Fruit fly (Drosophila melanogaster) whole organism, prepupa: ENCODE data around the gene CG7029.

Source experiments
- CG15336 ChIP-seq: fragments of 200-800 bp; sonication (Bioruptor generic); IDR thresholded peaks from 2 replicates; pipeline ENCODE4 v1.3.6; 2022; ENCODE audit warnings: missing biosample characterization, missing genetic modification characterization
- CG1621 ChIP-seq: fragments of 200-800 bp; sonication (Bioruptor generic); optimal IDR thresholded peaks from 3 replicates; lab custom pipeline; 2018; ENCODE audit warnings: missing biosample characterization, mild to moderate bottlenecking, missing genetic modification characterization
- CG34406 ChIP-seq: fragments of 200-800 bp; sonication (Bioruptor generic); optimal IDR thresholded peaks from 3 replicates; lab custom pipeline; 2016; ENCODE audit warnings: missing biosample characterization, missing genetic modification characterization
- CG6276 ChIP-seq: fragments of 200-800 bp; sonication (Bioruptor generic); optimal IDR thresholded peaks from 2 replicates; lab custom pipeline; 2017; ENCODE audit warnings: missing biosample characterization, mild to moderate bottlenecking, missing genetic modification characterization
- CG6792 ChIP-seq: fragments of 200-800 bp; sonication (Bioruptor generic); optimal IDR thresholded peaks from 3 replicates; lab custom pipeline; 2016; ENCODE audit warnings: missing biosample characterization, missing genetic modification characterization
- Smox ChIP-seq: fragments of 200-800 bp; sonication (Bioruptor generic); optimal IDR thresholded peaks from 3 replicates; lab custom pipeline; 2016; ENCODE audit warnings: missing biosample characterization, missing genetic modification characterization
- Sox15 ChIP-seq: fragments of 200-800 bp; sonication (Bioruptor generic); optimal IDR thresholded peaks from 3 replicates; lab custom pipeline; 2016; ENCODE audit warnings: missing biosample characterization, missing genetic modification characterization
- topi ChIP-seq: fragments of 200-800 bp; sonication (Bioruptor generic); optimal IDR thresholded peaks from 3 replicates; lab custom pipeline; 2016; ENCODE audit warnings: missing biosample characterization, missing genetic modification characterization
- vri ChIP-seq: fragments of 200-800 bp; sonication (Bioruptor generic); optimal IDR thresholded peaks from 3 replicates; lab custom pipeline; 2016; ENCODE audit warnings: missing biosample characterization, mild to moderate bottlenecking, missing genetic modification characterization

dm6 chr3R:22701793-22702192 lies 48.9 kb upstream of the CG7029 start, which contains the start of the genes CG6972 and CCAP:
- TF ChIP-seq CG15336 (no peak), CG6276 (GFP tag; lab: Kevin White, UChicago) (no peak), Sox15 (no peak), CG1621 (tag; lab: Kevin White, UChicago) (no peak), vri (GFP tag; lab: Kevin White, UChicago) (no peak), CG34406 (GFP tag; lab: Kevin White, UChicago) (no peak), topi (GFP tag; lab: Kevin White, UChicago) (no peak), Smox (no peak), CG6792 (GFP tag; lab: Kevin White, UChicago) (no peak)
